Worm (Caenorhabditis elegans) whole organism, dauer: ENCODE data around the gene cyp-43A1.

Source experiments
- unc-62 ChIP-seq: sonication (generic microtip); optimal IDR thresholded peaks from 2 replicates; lab custom pipeline; 2017; ENCODE audit warnings: missing biosample characterization, missing genetic modification reagents, missing genetic modification characterization

The cyp-43A1 gene

ce11 chrX:5714077-5714675 lies at the start of gene cyp-43A1:
cyp-43A1 (plus strand) TSS chrX:5714522.
- TF ChIP-seq unc-62, result no peak

ce11 chrX:5669733-5670132 lies 44.6 kb upstream of the cyp-43A1 start:
- no peak for TF ChIP-seq unc-62

- no peak for TF ChIP-seq unc-62
These were observed 43.5 kb upstream of the cyp-43A1 start for ce11 chrX:5670829-5671228.

ce11 chrX:5672615-5673014 lies 41.7 kb upstream of the cyp-43A1 start:
- TF ChIP-seq unc-62, result no peak

- no peak for TF ChIP-seq unc-62
These were observed 34.2 kb upstream of the cyp-43A1 start, which contains the start of gene set-19 for ce11 chrX:5680125-5680524. set-19 (minus strand) TSS chrX:5680225.

- TF ChIP-seq unc-62, result no peak
These were observed 28.3 kb upstream of the cyp-43A1 start, which contains the start of gene set-20 for ce11 chrX:5686065-5686464. set-20 (minus strand) TSS chrX:5686158.

- no peak for TF ChIP-seq unc-62
These were observed 25.2 kb upstream of the cyp-43A1 start for ce11 chrX:5689077-5689476.

- TF ChIP-seq unc-62, result no peak
These were observed 22.2 kb upstream of the cyp-43A1 start, which contains the start of gene W01C8.1 for ce11 chrX:5692099-5692498. W01C8.1 (plus strand) TSS chrX:5692399.

- no peak for TF ChIP-seq unc-62
These were observed 18.9 kb upstream of the cyp-43A1 start for ce11 chrX:5695416-5695815.

- no peak for TF ChIP-seq unc-62
These were observed 18.1 kb upstream of the cyp-43A1 start for ce11 chrX:5696197-5696596.

- TF ChIP-seq unc-62, result no peak
These were observed 17.1 kb upstream of the cyp-43A1 start, which contains the start of gene W01C8.5 for ce11 chrX:5697208-5697607. W01C8.5 (minus strand) TSS chrX:5697308.

- TF ChIP-seq unc-62, result no peak
These were observed 15.9 kb upstream of the cyp-43A1 start for ce11 chrX:5698419-5698818.

- no peak for TF ChIP-seq unc-62
These were observed 14.8 kb upstream of the cyp-43A1 start for ce11 chrX:5699555-5699954.

ce11 chrX:5707809-5708208 lies 6.5 kb upstream of the cyp-43A1 start:
- no peak for TF ChIP-seq unc-62

ce11 chrX:5709205-5709604 lies 5.1 kb upstream of the cyp-43A1 start:
- no peak for TF ChIP-seq unc-62

ce11 chrX:5710637-5711036 lies 3.7 kb upstream of the cyp-43A1 start, which contains the start of gene cat-1:
cat-1 (minus strand) TSS chrX:5710737.
- no peak for TF ChIP-seq unc-62

- no peak for TF ChIP-seq unc-62
These were observed 843 bp upstream of the cyp-43A1 start for ce11 chrX:5713479-5713878.

- TF ChIP-seq unc-62, result no peak
These were observed 1.0 kb downstream of the cyp-43A1 start for ce11 chrX:5715369-5715768.

- no peak for TF ChIP-seq unc-62
These were observed 1.6 kb downstream of the cyp-43A1 start for ce11 chrX:5715831-5716364.
